Worm (Caenorhabditis elegans): ENCODE results near the gene F25B4.7.

DNA sequence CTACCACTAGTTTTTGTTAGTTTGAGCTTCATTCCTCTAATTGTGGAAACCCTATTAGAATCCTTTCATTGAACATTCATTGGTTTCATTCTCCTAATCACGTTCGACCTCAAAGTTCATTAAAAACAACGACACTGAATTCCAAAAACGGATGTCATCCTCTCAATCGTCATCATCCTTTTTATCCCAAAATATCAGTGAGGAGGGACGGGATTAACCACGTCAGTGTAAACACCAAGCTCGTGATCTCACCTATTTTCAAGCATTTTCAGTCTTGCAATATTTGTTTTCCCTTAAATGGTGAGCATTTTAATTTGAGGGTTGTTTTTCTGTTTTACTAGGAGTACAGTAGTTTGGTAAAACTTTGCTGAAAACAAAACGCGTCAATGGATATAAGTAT, 17.4 kb upstream of the F25B4.7 start:
- TF ChIP-seq unc-62 (GFP tag; optimal IDR thresholded peaks at IDR 0.05) (no peak), daf-12 (tag; optimal IDR thresholded peaks at IDR 0.05) (no peak), ceh-82 (tag; optimal IDR thresholded peaks at IDR 0.05) (no peak), nhr-25 (tag; optimal IDR thresholded peaks at IDR 0.05) (no peak), egl-27 (tag; optimal IDR thresholded peaks at IDR 0.05) (no peak), ama-1 (optimal IDR thresholded peaks at IDR 0.05) (no peak), ztf-4 (tag; optimal IDR thresholded peaks at IDR 0.05) (no peak)
